Fruit fly (Drosophila melanogaster) whole organism, embryonic: ENCODE data around the gene CG31515.
A peak's percentile ranks its signal among the peaks of the same experiment; 100 is the strongest.

ENCODE experiments used
- ATbp ChIP-seq: fragments of 200-800 bp; sonication (Bioruptor generic); optimal IDR thresholded peaks from 2 replicates; lab custom pipeline; 2017; ENCODE audit warnings: missing biosample characterization, mild to moderate bottlenecking, missing genetic modification characterization, missing genetic modification reagents
- BtbVII ChIP-seq: fragments of 200-800 bp; sonication (Bioruptor generic); optimal IDR thresholded peaks from 3 replicates; lab custom pipeline; 2017; ENCODE audit warnings: missing biosample characterization, mild to moderate bottlenecking, missing genetic modification characterization
- CG10543 ChIP-seq: fragments of 200-800 bp; sonication (Bioruptor generic); optimal IDR thresholded peaks from 3 replicates; lab custom pipeline; 2017; ENCODE audit warnings: missing biosample characterization, mild to moderate bottlenecking, missing genetic modification characterization, moderate library complexity
- CG12104 ChIP-seq: fragments of 200-800 bp; sonication (Bioruptor generic); optimal IDR thresholded peaks from 3 replicates; lab custom pipeline; 2016; ENCODE audit warnings: missing biosample characterization, missing genetic modification characterization
- CG13424 ChIP-seq: fragments of 200-800 bp; sonication (Bioruptor generic); optimal IDR thresholded peaks from 2 replicates; lab custom pipeline; 2019; ENCODE audit warnings: missing biosample characterization, mild to moderate bottlenecking, missing genetic modification characterization, moderate library complexity
- CG2120 ChIP-seq: fragments of 200-800 bp; sonication (Bioruptor generic); optimal IDR thresholded peaks from 3 replicates; lab custom pipeline; 2016; ENCODE audit warnings: missing biosample characterization, missing genetic modification characterization
- CG2129 ChIP-seq: fragments of 200-800 bp; sonication (Bioruptor generic); IDR thresholded peaks from 2 replicates; pipeline ENCODE4 v1.3.6; 2022; ENCODE audit warnings: missing biosample characterization, missing genetic modification characterization; ENCODE audit not compliant: partially characterized antibody
- CG2889 ChIP-seq: fragments of 200-800 bp; sonication (Bioruptor generic); IDR thresholded peaks from 3 replicates; pipeline ENCODE4 v1.3.6; 2022; ENCODE audit warnings: missing biosample characterization, missing genetic modification characterization
- CG30431 ChIP-seq: fragments of 200-800 bp; sonication (Bioruptor generic); optimal IDR thresholded peaks from 2 replicates; lab custom pipeline; 2017; ENCODE audit warnings: missing biosample characterization, missing genetic modification characterization
- CG3163 ChIP-seq: fragments of 200-800 bp; sonication (Bioruptor generic); optimal IDR thresholded peaks from 3 replicates; lab custom pipeline; 2016; ENCODE audit warnings: missing biosample characterization, missing genetic modification characterization
- CG3281 ChIP-seq: fragments of 200-800 bp; sonication (Bioruptor generic); optimal IDR thresholded peaks from 3 replicates; lab custom pipeline; 2017; ENCODE audit warnings: missing biosample characterization, mild to moderate bottlenecking, missing genetic modification characterization
- CG34422 ChIP-seq: fragments of 200-800 bp; sonication (Bioruptor generic); IDR thresholded peaks from 3 replicates; pipeline ENCODE4 v1.3.6; 2022; ENCODE audit warnings: missing biosample characterization, missing genetic modification characterization
- CG43689 ChIP-seq: fragments of 200-800 bp; sonication (Bioruptor generic); IDR thresholded peaks from 2 replicates; pipeline ENCODE4 v1.3.6; 2022; ENCODE audit warnings: missing biosample characterization, missing genetic modification characterization
- CG4424 ChIP-seq: fragments of 200-800 bp; sonication (Bioruptor generic); optimal IDR thresholded peaks from 3 replicates; lab custom pipeline; 2016; ENCODE audit warnings: missing biosample characterization, missing genetic modification characterization
- CG6813 ChIP-seq: fragments of 200-800 bp; sonication (Bioruptor generic); optimal IDR thresholded peaks from 2 replicates; lab custom pipeline; 2017; ENCODE audit warnings: missing biosample characterization, missing genetic modification characterization, mild to moderate bottlenecking, moderate library complexity, missing genetic modification reagents
- CG7745 ChIP-seq: fragments of 200-800 bp; sonication (Bioruptor generic); optimal IDR thresholded peaks from 2 replicates; lab custom pipeline; 2018; ENCODE audit warnings: missing biosample characterization, mild to moderate bottlenecking, missing genetic modification characterization, moderate library complexity
- CG9817 ChIP-seq: fragments of 200-800 bp; sonication (Bioruptor generic); optimal IDR thresholded peaks from 2 replicates; lab custom pipeline; 2018; ENCODE audit warnings: missing biosample characterization, mild to moderate bottlenecking, missing genetic modification characterization, moderate library complexity
- CHES-1-like ChIP-seq: fragments of 200-800 bp; sonication (Bioruptor generic); optimal IDR thresholded peaks from 2 replicates; lab custom pipeline; 2016; ENCODE audit warnings: missing biosample characterization, missing genetic modification characterization
- CoRest ChIP-seq: fragments of 200-800 bp; sonication (Bioruptor generic); optimal IDR thresholded peaks from 3 replicates; lab custom pipeline; 2018; ENCODE audit warnings: missing biosample characterization, mild to moderate bottlenecking, missing genetic modification characterization, moderate library complexity
- D19B ChIP-seq: fragments of 200-800 bp; sonication (Bioruptor generic); optimal IDR thresholded peaks from 2 replicates; lab custom pipeline; 2017; ENCODE audit warnings: missing biosample characterization, mild to moderate bottlenecking, missing genetic modification characterization
- E2f1 ChIP-seq: fragments of 200-800 bp; sonication (Bioruptor generic); IDR thresholded peaks from 2 replicates; pipeline ENCODE4 v1.3.6; 2022; ENCODE audit warnings: missing biosample characterization, missing genetic modification characterization
- HmgD ChIP-seq: fragments of 200-800 bp; sonication (Bioruptor generic); optimal IDR thresholded peaks from 3 replicates; lab custom pipeline; 2016; ENCODE audit warnings: missing biosample characterization, missing genetic modification characterization
- MTF-1 ChIP-seq: fragments of 200-800 bp; sonication (Bioruptor generic); optimal IDR thresholded peaks from 2 replicates; lab custom pipeline; 2018; ENCODE audit warnings: missing biosample characterization, mild to moderate bottlenecking, missing genetic modification characterization, borderline replicate concordance
- Med ChIP-seq: fragments of 200-800 bp; sonication (Bioruptor generic); peaks from one replicate; lab custom pipeline; 2016; ENCODE audit warnings: missing biosample characterization, missing genetic modification characterization, mild to moderate bottlenecking, inconsistent platforms, moderate library complexity
- Nf-YC ChIP-seq: fragments of 200-800 bp; optimal IDR thresholded peaks from 3 replicates; lab custom pipeline; 2019; ENCODE audit warnings: missing biosample characterization, mild to moderate bottlenecking, missing genetic modification characterization, moderate library complexity
- Sin3A ChIP-seq: fragments of >200 bp; optimal IDR thresholded peaks from 2 replicates; lab custom pipeline; 2018
- Sry-β ChIP-seq: fragments of 200-800 bp; sonication (Bioruptor generic); optimal IDR thresholded peaks from 2 replicates; lab custom pipeline; 2018; ENCODE audit warnings: missing biosample characterization, mild to moderate bottlenecking, missing genetic modification characterization, moderate library complexity
- Xrp1 ChIP-seq: fragments of 200-800 bp; sonication (Bioruptor generic); IDR thresholded peaks from 2 replicates; pipeline ENCODE4 v1.3.6; 2022; ENCODE audit warnings: missing biosample characterization, missing genetic modification characterization
- ac ChIP-seq: fragments of 200-800 bp; sonication (Bioruptor generic); optimal IDR thresholded peaks from 3 replicates; lab custom pipeline; 2017; ENCODE audit warnings: missing biosample characterization, mild to moderate bottlenecking, missing genetic modification characterization
- bbx ChIP-seq: fragments of 200-800 bp; sonication (Bioruptor generic); IDR thresholded peaks from 2 replicates; pipeline ENCODE4 v1.3.6; 2022; ENCODE audit warnings: missing biosample characterization, missing genetic modification characterization; ENCODE audit not compliant: partially characterized antibody
- bowl ChIP-seq: fragments of 200-800 bp; sonication (Bioruptor generic); IDR thresholded peaks from 2 replicates; pipeline ENCODE4 v1.3.6; 2022; ENCODE audit warnings: missing biosample characterization, missing genetic modification characterization
- br ChIP-seq: fragments of >200 bp; optimal IDR thresholded peaks from 2 replicates; lab custom pipeline; 2017
- chinmo ChIP-seq: fragments of 200-800 bp; sonication (Bioruptor generic); IDR thresholded peaks from 4 replicates; pipeline ENCODE4 v1.3.6; 2022; ENCODE audit warnings: missing biosample characterization, missing genetic modification characterization; ENCODE audit not compliant: partially characterized antibody
- knrl ChIP-seq: fragments of 200-800 bp; sonication (Bioruptor generic); IDR thresholded peaks from 3 replicates; pipeline ENCODE4 v1.3.6; 2022; ENCODE audit warnings: missing biosample characterization, missing genetic modification characterization; ENCODE audit not compliant: partially characterized antibody
- lab ChIP-seq: fragments of 200-800 bp; sonication (Bioruptor generic); optimal IDR thresholded peaks from 3 replicates; lab custom pipeline; 2017; ENCODE audit warnings: missing biosample characterization, missing genetic modification characterization, mild to moderate bottlenecking, moderate library complexity, missing genetic modification reagents
- lilli ChIP-seq: fragments of 200-800 bp; sonication (Bioruptor generic); optimal IDR thresholded peaks from 3 replicates; lab custom pipeline; 2016; ENCODE audit warnings: missing biosample characterization, missing genetic modification characterization
- nau ChIP-seq: fragments of 200-800 bp; sonication (Bioruptor generic); optimal IDR thresholded peaks from 3 replicates; lab custom pipeline; 2017; ENCODE audit warnings: missing biosample characterization, mild to moderate bottlenecking, missing genetic modification characterization, missing genetic modification reagents
- nmo ChIP-seq: fragments of 200-800 bp; sonication (Bioruptor generic); optimal IDR thresholded peaks from 2 replicates; lab custom pipeline; 2018; ENCODE audit warnings: missing biosample characterization, mild to moderate bottlenecking, missing genetic modification characterization, moderate library complexity
- onecut ChIP-seq: fragments of 200-800 bp; sonication (Bioruptor generic); IDR thresholded peaks from 2 replicates; pipeline ENCODE4 v1.3.6; 2022; ENCODE audit warnings: missing biosample characterization, missing genetic modification characterization
- org-1 ChIP-seq: fragments of 200-800 bp; sonication (Bioruptor generic); optimal IDR thresholded peaks from 2 replicates; lab custom pipeline; 2017; ENCODE audit warnings: missing biosample characterization, missing genetic modification characterization
- pan ChIP-seq, 4 experiments: fragments of >200 bp in 3 of 4; fragments of 200-800 bp in 1 of 4; sonication (Bioruptor generic) in 1 of 4; optimal IDR thresholded peaks in 3 of 4; IDR thresholded peaks in 1 of 4; 2 replicates each; pipeline versions ENCODE4 v1.3.6 to Lab custom; 2017 to 2022; ENCODE audit warnings: missing biosample characterization in 2 of 4, missing genetic modification characterization in 2 of 4, mixed read lengths in 1 of 4
- sc ChIP-seq, 3 experiments: fragments of >200 bp in 2 of 3; fragments of 200-800 bp in 1 of 3; sonication (Bioruptor generic) in 1 of 3; optimal IDR thresholded peaks; 2 replicates in 2 of 3; 3 replicates in 1 of 3; lab custom pipeline; 2017; ENCODE audit warnings: mild to moderate bottlenecking in 1 of 3, missing biosample characterization in 1 of 3, missing genetic modification characterization in 1 of 3, missing genetic modification reagents in 1 of 3
- sens ChIP-seq: fragments of 200-800 bp; sonication (Bioruptor generic); peaks from one replicate; lab custom pipeline; 2016; ENCODE audit warnings: missing biosample characterization, missing genetic modification characterization
- sisA ChIP-seq: fragments of 200-800 bp; sonication (Bioruptor generic); IDR thresholded peaks from 2 replicates; pipeline ENCODE4 v1.3.6; 2022; ENCODE audit warnings: missing biosample characterization, missing genetic modification characterization
- slbo ChIP-seq: fragments of 200-800 bp; sonication (Bioruptor generic); IDR thresholded peaks from 2 replicates; pipeline ENCODE4 v1.3.6; 2022; ENCODE audit warnings: missing biosample characterization, missing genetic modification characterization
- so ChIP-seq: fragments of 200-800 bp; sonication (Bioruptor generic); IDR thresholded peaks from 3 replicates; pipeline ENCODE4 v1.3.6; 2022; ENCODE audit warnings: missing biosample characterization, missing genetic modification characterization
- unc-4 ChIP-seq: fragments of 200-800 bp; sonication (Bioruptor generic); IDR thresholded peaks from 2 replicates; pipeline ENCODE4 v1.3.6; 2022; ENCODE audit warnings: missing biosample characterization, missing genetic modification characterization; ENCODE audit not compliant: partially characterized antibody
- unpg ChIP-seq: fragments of 200-800 bp; sonication (Bioruptor generic); optimal IDR thresholded peaks from 3 replicates; lab custom pipeline; 2018; ENCODE audit warnings: missing biosample characterization, mild to moderate bottlenecking, missing genetic modification characterization, moderate library complexity
- usp ChIP-seq: fragments of >200 bp; optimal IDR thresholded peaks from 2 replicates; lab custom pipeline; 2017; ENCODE audit warnings: missing biosample characterization, missing genetic modification characterization

CG31515 gene

DNA sequence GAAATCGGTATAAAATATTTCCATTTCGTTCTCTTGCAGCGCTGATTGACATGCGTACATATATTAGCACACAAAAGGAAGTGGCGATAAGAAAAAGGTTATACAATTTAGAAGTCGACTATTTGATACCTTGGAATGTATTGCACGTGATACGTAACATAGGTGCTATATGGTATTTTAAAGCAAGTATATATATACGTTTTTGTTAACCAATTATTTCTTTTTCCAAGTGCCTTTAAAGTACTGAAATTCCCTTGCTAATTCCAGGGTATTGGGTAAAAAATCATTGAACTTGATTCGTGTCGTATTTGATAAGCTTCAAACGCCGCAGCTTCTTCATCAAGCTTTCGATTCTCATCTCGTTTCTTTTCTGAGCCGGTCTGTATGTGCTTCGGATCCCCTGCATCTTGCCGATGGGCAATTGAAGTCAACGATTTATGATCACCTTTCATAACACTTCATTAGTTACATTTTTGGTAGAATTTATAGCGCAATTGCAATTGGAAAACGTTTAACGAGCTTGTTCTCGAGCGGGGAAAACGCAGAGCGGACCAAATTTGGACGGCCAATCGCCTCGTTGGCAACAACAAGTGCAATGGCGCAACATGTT, 25.1 kb downstream of the CG31515 start, which contains the start of gene CG4408:
Gene CG4408, minus strand, starts transcription at position 60 of the 610 bp plus-strand sequence.
- TF ChIP-seq slbo (GFP tag; lab: Robert Waterston, UW) (no peak), Nf-YC (tag; lab: Kevin White, UChicago) (no peak), CG43689 (GFP tag; lab: Robert Waterston, UW) (0 out of 2 replicates have a peak, but pooled peaks have one; percentile 13), MTF-1 (GFP tag; lab: Kevin White, UChicago) (no peak), ac (GFP tag; lab: Kevin White, UChicago) (no peak), lilli (GFP tag; lab: Kevin White, UChicago) (peak; percentile 58), CG9817 (tag; lab: Kevin White, UChicago) (peak; percentile 22), org-1 (no peak), bowl (GFP tag; lab: Robert Waterston, UW) (no peak), CG3281 (peak; percentile 48), CG4424 (GFP tag; lab: Kevin White, UChicago) (peak; percentile 16), CG13424 (tag; lab: Kevin White, UChicago) (peak; percentile 19), nmo (peak; percentile 34), CG12104 (GFP tag; lab: Kevin White, UChicago) (no peak), CG34422 (no peak), D19B (GFP tag; lab: Kevin White, UChicago) (peak; percentile 93), CG2120 (peak; percentile 72), ATbp (GFP tag; lab: Kevin White, UChicago) (no peak), sc (optimal IDR thresholded peaks at IDR 0.05; lab: Kevin White, UChicago) (no peak), sc (GFP tag; optimal IDR thresholded peaks at IDR 0.05; lab: Kevin White, UChicago) (no peak), CG30431 (GFP tag; lab: Kevin White, UChicago) (no peak), onecut (0 out of 2 replicates have a peak, but pooled peaks have one; percentile 23), chinmo (no peak), HmgD (no peak), Med (GFP tag; lab: Kevin White, UChicago) (peak; percentile 84), CG2889 (no peak), unc-4 (GFP tag; lab: Robert Waterston, UW) (no peak), bbx (GFP tag; lab: Robert Waterston, UW) (no peak), E2f1 (0 out of 2 replicates have a peak, but pooled peaks have one; percentile 16), CG6813 (GFP tag; lab: Kevin White, UChicago) (peak; percentile 50), lab (GFP tag; lab: Kevin White, UChicago) (peak; percentile 73), so (no peak), sisA (GFP tag; lab: Robert Waterston, UW) (peak; percentile 37; the same call in 1 of the 2 replicates), sens (GFP tag; lab: Kevin White, UChicago) (peak; percentile 79), CoRest (tag; lab: Kevin White, UChicago) (peak; percentile 32), nau (no peak), Sin3A (lab: Kevin White, UChicago) (no peak), CG2129 (GFP tag; lab: Robert Waterston, UW) (no peak), Xrp1 (GFP tag; lab: Robert Waterston, UW) (peak; percentile 60), CG7745 (tag; lab: Kevin White, UChicago) (no peak), br (lab: Kevin White, UChicago) (no peak), unpg (GFP tag; lab: Kevin White, UChicago) (peak; percentile 26), CHES-1-like (no peak), CG10543 (GFP tag; lab: Kevin White, UChicago) (no peak), knrl (GFP tag; lab: Robert Waterston, UW) (no peak), Sry-β (GFP tag; lab: Kevin White, UChicago) (no peak), BtbVII (GFP tag; lab: Kevin White, UChicago) (no peak), CG3163 (GFP tag; lab: Kevin White, UChicago) (no peak), usp (GFP tag; lab: Kevin White, UChicago) (no peak), pan (optimal IDR thresholded peaks at IDR 0.05; lab: Kevin White, UChicago) (no peak), pan (GFP tag; optimal IDR thresholded peaks at IDR 0.05 in 1 of 2, IDR thresholded peaks at IDR 0.05 in 1 of 2) (peak in 1 of 2 experiments; percentile 52)
